Worm (Caenorhabditis elegans) whole organism, L1 larva: ENCODE data around the gene K08F9.1.

Experiments
- irx-1 ChIP-seq: sonication (generic microtip); optimal IDR thresholded peaks from 2 replicates; lab custom pipeline; 2016; ENCODE audit warnings: missing genetic modification characterization, missing compliant biosample characterization
- jun-1 ChIP-seq: fragments of 150-350 bp; optimal IDR thresholded peaks from 2 replicates; lab custom pipeline; 2014; ENCODE audit warnings: missing biosample characterization, missing genetic modification reagents, missing genetic modification characterization
- lin-39 ChIP-seq: fragments of 150-350 bp; optimal IDR thresholded peaks from 2 replicates; lab custom pipeline; 2014; ENCODE audit warnings: missing biosample characterization, missing genetic modification reagents, missing genetic modification characterization
- nhr-77 ChIP-seq: fragments of 150-350 bp; optimal IDR thresholded peaks from 2 replicates; lab custom pipeline; 2014; ENCODE audit warnings: missing biosample characterization, missing genetic modification characterization
- rnt-1 ChIP-seq: sonication (generic microtip); optimal IDR thresholded peaks from 2 replicates; lab custom pipeline; 2016; ENCODE audit warnings: mild to moderate bottlenecking, missing genetic modification characterization, moderate library complexity, missing compliant biosample characterization
- ztf-11 ChIP-seq, 2 experiments: sonication (generic microtip); optimal IDR thresholded peaks; 2 replicates each; lab custom pipeline; 2016 to 2017; ENCODE audit warnings: missing genetic modification characterization in 2 of 2, missing biosample characterization in 1 of 2, missing compliant biosample characterization in 1 of 2

The K08F9.1 gene

DNA sequence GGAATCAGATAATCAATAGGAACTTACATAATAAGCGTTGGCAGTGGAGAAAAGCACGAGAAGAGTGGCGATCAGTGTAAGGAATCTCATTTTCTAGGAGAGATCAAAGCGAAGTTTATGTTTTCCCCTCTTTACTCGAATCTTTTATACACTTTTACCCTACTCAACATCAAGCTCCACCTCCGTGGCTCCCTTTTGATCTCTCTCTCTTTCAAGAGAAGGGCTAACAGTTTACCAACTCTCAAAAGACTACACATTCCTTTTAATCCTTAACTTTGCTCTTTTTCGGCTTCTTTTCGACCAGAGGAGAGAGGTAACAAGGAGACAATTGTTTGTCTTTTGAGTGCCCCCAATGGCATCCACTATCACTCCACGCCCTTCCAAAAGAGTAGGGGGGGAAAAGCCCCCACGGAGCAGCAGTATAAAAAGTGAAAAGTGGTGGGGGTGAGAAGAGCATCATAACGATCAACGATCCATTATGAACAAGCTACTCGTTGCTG, 55.9 kb downstream of the K08F9.1 start, which contains the start of the genes C01G10.15 and C01G10.6 (continued):
- TF ChIP-seq irx-1 (tag; lab: Kevin White, UChicago): no peak
- no peak for TF ChIP-seq lin-39
- TF ChIP-seq jun-1 (tag; lab: Kevin White, UChicago): no peak
- peak; percentile 52 for TF ChIP-seq nhr-77 (tag; lab: Kevin White, UChicago)
- TF ChIP-seq ztf-11 (tag; optimal IDR thresholded peaks at IDR 0.05; lab: Kevin White, UChicago): no peak
- no peak for TF ChIP-seq rnt-1 (tag; lab: Kevin White, UChicago)
- TF ChIP-seq, all 84 proteins: peak for 3
